Fruit fly (Drosophila melanogaster): ENCODE results near the gene CG15365.
A peak's percentile ranks its signal among the peaks of the same experiment; 100 is the strongest.

Gene CG15365

dm6 chrX:9047725-9048384 is 19.9 kb downstream of the CG15365 start (continued):
- TF ChIP-seq net (GFP tag; optimal IDR thresholded peaks at IDR 0.05) (peak; percentile 75), CG6792 (GFP tag; optimal IDR thresholded peaks at IDR 0.05) (peak; percentile 70), Eip93F (GFP tag; optimal IDR thresholded peaks at IDR 0.05) (no peak), CG7368 (GFP tag; optimal IDR thresholded peaks at IDR 0.05) (peak; percentile 45), salr (GFP tag; optimal IDR thresholded peaks at IDR 0.05) (peak in 1 of 2 experiments; percentile 88), CG10631 (GFP tag; optimal IDR thresholded peaks at IDR 0.05) (peak; percentile 77), Ets96B (tag; optimal IDR thresholded peaks at IDR 0.05) (peak; percentile 92), Eip75B (GFP tag; optimal IDR thresholded peaks at IDR 0.05) (peak; percentile 76), eg (GFP tag; IDR thresholded peaks at IDR 0.05) (peak; percentile 80), fd59A (GFP tag; optimal IDR thresholded peaks at IDR 0.05) (peak; percentile 81), fkh (GFP tag; optimal IDR thresholded peaks at IDR 0.05) (no peak), Ets21C (GFP tag; optimal IDR thresholded peaks at IDR 0.05) (no peak), svp (GFP tag) (peak; percentile 84), pdm3 (GFP tag; optimal IDR thresholded peaks at IDR 0.05) (peak; percentile 85), CG6854 (GFP tag; optimal IDR thresholded peaks at IDR 0.05) (peak; percentile 40), Met (GFP tag; optimal IDR thresholded peaks at IDR 0.05) (peak; percentile 52), Sox102F (GFP tag; optimal IDR thresholded peaks at IDR 0.05) (peak; percentile 48), cyc (GFP tag; optimal IDR thresholded peaks at IDR 0.05) (peak; percentile 27), ss (GFP tag; optimal IDR thresholded peaks at IDR 0.05) (peak; percentile 79 to 80), acj6 (GFP tag; optimal IDR thresholded peaks at IDR 0.05) (peak; percentile 77), CG15336 (GFP tag; IDR thresholded peaks at IDR 0.05) (peak; percentile 89), lz (GFP tag; optimal IDR thresholded peaks at IDR 0.05) (peak; percentile 58), Gug (GFP tag; IDR thresholded peaks at IDR 0.05) (peak; percentile 58), CG6808 (GFP tag; optimal IDR thresholded peaks at IDR 0.05) (peak; percentile 88), CG4318 (GFP tag; optimal IDR thresholded peaks at IDR 0.05) (peak; percentile 74), Sox14 (GFP tag; optimal IDR thresholded peaks at IDR 0.05) (peak; percentile 74), CG8319 (GFP tag; optimal IDR thresholded peaks at IDR 0.05) (peak; percentile 42), Hr4 (GFP tag; optimal IDR thresholded peaks at IDR 0.05) (peak; percentile 80)

- TF ChIP-seq Gug (GFP tag; IDR thresholded peaks at IDR 0.05) (peak; percentile 75), fd59A (GFP tag; optimal IDR thresholded peaks at IDR 0.05) (peak; percentile 37), lz (GFP tag; optimal IDR thresholded peaks at IDR 0.05) (peak; percentile 5), CG1621 (tag; optimal IDR thresholded peaks at IDR 0.05) (peak; percentile 40), cyc (GFP tag; optimal IDR thresholded peaks at IDR 0.05) (peak; percentile 47), fkh (GFP tag; optimal IDR thresholded peaks at IDR 0.05) (no peak), dsx (GFP tag; optimal IDR thresholded peaks at IDR 0.05; ENCODE audit: poor library complexity, severe bottlenecking) (peak; percentile 50), CG8632 (GFP tag; optimal IDR thresholded peaks at IDR 0.05) (peak; percentile 3), CG3032 (tag; optimal IDR thresholded peaks at IDR 0.05) (peak; percentile 57), achi (GFP tag; optimal IDR thresholded peaks at IDR 0.05) (peak; percentile 58), dac (GFP tag; optimal IDR thresholded peaks at IDR 0.05) (peak; percentile 26), OdsH (GFP tag; optimal IDR thresholded peaks at IDR 0.05) (peak; percentile 55), CG15336 (GFP tag; IDR thresholded peaks at IDR 0.05) (peak; percentile 87), topi (GFP tag; optimal IDR thresholded peaks at IDR 0.05) (peak; percentile 32), CG11294 (GFP tag; IDR thresholded peaks at IDR 0.05) (peak; percentile 77), CG11762 (GFP tag; optimal IDR thresholded peaks at IDR 0.05; ENCODE audit: insufficient read depth) (peak; percentile 48), Hr4 (GFP tag; optimal IDR thresholded peaks at IDR 0.05) (peak; percentile 69), CG6808 (GFP tag; optimal IDR thresholded peaks at IDR 0.05) (no peak), svp (GFP tag) (peak; percentile 52), CG10631 (GFP tag; optimal IDR thresholded peaks at IDR 0.05) (peak; percentile 45), CG9139 (GFP tag; optimal IDR thresholded peaks at IDR 0.05) (no peak), spab (GFP tag; optimal IDR thresholded peaks at IDR 0.05) (no peak), Eip75B (GFP tag; optimal IDR thresholded peaks at IDR 0.05) (peak; percentile 27), Hr38 (GFP tag; optimal IDR thresholded peaks at IDR 0.05) (no peak), Sox15 (GFP tag; optimal IDR thresholded peaks at IDR 0.05) (peak; percentile 49), CG11902 (GFP tag; optimal IDR thresholded peaks at IDR 0.05) (peak; percentile 35), esn (GFP tag; optimal IDR thresholded peaks at IDR 0.05) (no peak), pdm3 (GFP tag; optimal IDR thresholded peaks at IDR 0.05) (peak; percentile 73), acj6 (GFP tag; optimal IDR thresholded peaks at IDR 0.05) (peak; percentile 66), Eip93F (GFP tag; optimal IDR thresholded peaks at IDR 0.05) (no peak), CG7368 (GFP tag; optimal IDR thresholded peaks at IDR 0.05) (peak; percentile 30), CG6792 (GFP tag; optimal IDR thresholded peaks at IDR 0.05) (peak; percentile 24), Sox102F (GFP tag; optimal IDR thresholded peaks at IDR 0.05) (no peak), Blimp-1 (GFP tag; optimal IDR thresholded peaks at IDR 0.05) (no peak), CG6163 (GFP tag; IDR thresholded peaks at IDR 0.05) (peak; percentile 90), Eip78C (GFP tag) (peak; percentile 82)
Observed at dm6 chrX:9046986-9047385, 20.8 kb downstream of the CG15365 start.
